Fruit fly (Drosophila melanogaster): Measurements from ENCODE around the gene CG9727.

The CG9727 gene

DNA sequence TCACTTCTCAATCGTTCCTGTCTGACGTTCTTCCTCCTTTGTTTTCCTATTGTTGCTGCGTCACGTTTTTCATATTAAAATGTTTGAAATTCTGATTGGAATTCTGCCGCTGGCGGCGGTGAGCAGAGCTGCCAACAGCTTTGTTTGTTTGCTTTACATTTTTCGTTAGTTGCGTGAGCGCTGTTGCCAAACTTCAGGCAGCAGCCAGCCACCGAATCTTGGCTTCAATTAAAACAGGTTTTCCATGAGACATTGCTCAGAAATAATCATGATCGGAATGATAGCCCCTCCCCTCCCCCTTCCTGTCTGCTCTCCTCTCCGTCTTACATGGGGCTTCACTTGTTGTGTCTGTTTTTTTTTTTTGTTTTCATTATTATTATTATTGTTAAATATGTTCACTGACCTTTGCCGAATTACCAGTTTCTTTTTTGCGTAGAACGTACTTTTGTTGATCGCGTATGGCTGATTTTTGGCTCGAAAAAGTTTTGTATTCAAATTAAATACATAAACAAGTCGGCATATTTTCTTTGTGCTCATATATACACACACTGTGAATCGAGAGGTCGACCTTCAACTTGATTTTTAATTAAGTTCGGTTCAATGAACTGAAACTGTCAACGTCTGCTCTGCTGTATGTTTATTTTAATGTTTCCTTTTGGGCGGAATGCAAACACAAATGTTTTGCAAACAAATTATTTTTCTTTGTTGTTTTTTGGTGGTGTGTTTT is 30.1 kb downstream of the CG9727 start (continued):
- TF ChIP-seq BEAF-32 (GFP tag; optimal IDR thresholded peaks at IDR 0.05) (no peak), knrl (GFP tag; IDR thresholded peaks at IDR 0.05; ENCODE audit: partially characterized antibody) (no peak), bowl (GFP tag; IDR thresholded peaks at IDR 0.05) (peak; percentile 33; the same call in 1 of the 2 replicates), Lpt (GFP tag; optimal IDR thresholded peaks at IDR 0.05) (no peak), CG10543 (GFP tag; optimal IDR thresholded peaks at IDR 0.05) (peak; percentile 49), CG14014 (GFP tag; IDR thresholded peaks at IDR 0.05) (no peak; the same call in 1 of the 2 replicates), CG8388 (GFP tag; optimal IDR thresholded peaks at IDR 0.05) (no peak), crc (GFP tag; optimal IDR thresholded peaks at IDR 0.05) (no peak), wor (GFP tag; IDR thresholded peaks at IDR 0.05) (no peak), CG12236 (GFP tag; optimal IDR thresholded peaks at IDR 0.05) (no peak), CG6683 (GFP tag; optimal IDR thresholded peaks at IDR 0.05) (no peak), CG4730 (GFP tag; IDR thresholded peaks at IDR 0.05) (no peak), ewg (GFP tag; optimal IDR thresholded peaks at IDR 0.05) (no peak), Spps (tag; optimal IDR thresholded peaks at IDR 0.05) (no peak), D19B (GFP tag; optimal IDR thresholded peaks at IDR 0.05) (no peak), otp (GFP tag; IDR thresholded peaks at IDR 0.05) (peak; percentile 4; the same call in 1 of the 3 replicates), CG4707 (GFP tag; optimal IDR thresholded peaks at IDR 0.05) (no peak), CG1529 (GFP tag; optimal IDR thresholded peaks at IDR 0.05) (no peak), pb (GFP tag; optimal IDR thresholded peaks at IDR 0.05) (no peak), Nf-YC (tag; optimal IDR thresholded peaks at IDR 0.05) (no peak), CG12155 (GFP tag; optimal IDR thresholded peaks at IDR 0.05) (no peak), sob (GFP tag; IDR thresholded peaks at IDR 0.05) (no peak), CG1024 (GFP tag; IDR thresholded peaks at IDR 0.05) (no peak), gfzf (GFP tag; optimal IDR thresholded peaks at IDR 0.05) (no peak), CG8089 (GFP tag; optimal IDR thresholded peaks at IDR 0.05) (no peak), CG15514 (GFP tag; optimal IDR thresholded peaks at IDR 0.05) (peak; percentile 18), nmo (GFP tag; optimal IDR thresholded peaks at IDR 0.05) (no peak), CG11247 (GFP tag; IDR thresholded peaks at IDR 0.05) (peak; percentile 25; the same call in 1 of the 2 replicates), CG18262 (tag; optimal IDR thresholded peaks at IDR 0.05) (no peak), CG13424 (tag; optimal IDR thresholded peaks at IDR 0.05) (no peak), CHES-1-like (GFP tag; optimal IDR thresholded peaks at IDR 0.05) (no peak), tll (GFP tag; optimal IDR thresholded peaks at IDR 0.05) (no peak), CG14441 (GFP tag; IDR thresholded peaks at IDR 0.05) (0 out of 2 replicates have a peak, but pooled peaks have one; percentile 29), CG33213 (GFP tag; optimal IDR thresholded peaks at IDR 0.05) (no peak), Chrac-16 (GFP tag; optimal IDR thresholded peaks at IDR 0.05) (no peak), Hr39 (optimal IDR thresholded peaks at IDR 0.05) (no peak), CG3407 (GFP tag; optimal IDR thresholded peaks at IDR 0.05) (peak; percentile 100), CG17359 (tag; optimal IDR thresholded peaks at IDR 0.05) (no peak), H2.0 (GFP tag; IDR thresholded peaks at IDR 0.05) (no peak), nerfin-1 (tag; optimal IDR thresholded peaks at IDR 0.05) (no peak), CG17568 (GFP tag; optimal IDR thresholded peaks at IDR 0.05) (peak; percentile 43), CG5245 (GFP tag; optimal IDR thresholded peaks at IDR 0.05) (no peak), CkIIα-i1 (GFP tag; IDR thresholded peaks at IDR 0.05) (no peak), kah (GFP tag; optimal IDR thresholded peaks at IDR 0.05) (no peak), ase (GFP tag; IDR thresholded peaks at IDR 0.05) (no peak), CG11398 (GFP tag; optimal IDR thresholded peaks at IDR 0.05) (no peak), Hmr (GFP tag; optimal IDR thresholded peaks at IDR 0.05) (peak; percentile 1), CG3065 (GFP tag; optimal IDR thresholded peaks at IDR 0.05) (no peak), pfk (GFP tag; optimal IDR thresholded peaks at IDR 0.05) (peak; percentile 95), CG13287 (GFP tag; IDR thresholded peaks at IDR 0.05; ENCODE audit: partially characterized antibody) (peak; percentile 30; the same call in 1 of the 2 replicates)

All from whole organism, embryonic.